Worm (Caenorhabditis elegans) whole organism, L1 larva: ENCODE measurements around the gene shw-3.

Experiments used
- C34B4.2 ChIP-seq: sonication (generic microtip); optimal IDR thresholded peaks from 2 replicates; lab custom pipeline; 2017; ENCODE audit warnings: mild to moderate bottlenecking, missing genetic modification characterization, missing compliant biosample characterization
- ceh-8 ChIP-seq: fragments of 200-800 bp; sonication (Bioruptor generic); optimal IDR thresholded peaks from 2 replicates; lab custom pipeline; 2018; ENCODE audit warnings: mild to moderate bottlenecking, missing genetic modification characterization, moderate library complexity, missing compliant biosample characterization
- ceh-82 ChIP-seq, 3 experiments: fragments of 150-350 bp in 1 of 3; sonication (generic microtip) in 2 of 3; optimal IDR thresholded peaks; 2 replicates each; lab custom pipeline; 2014 to 2017; ENCODE audit warnings: missing biosample characterization in 3 of 3, missing genetic modification characterization in 3 of 3
- ces-1 ChIP-seq: fragments of 150-350 bp; optimal IDR thresholded peaks from 2 replicates; lab custom pipeline; 2014; ENCODE audit warnings: missing biosample characterization, missing genetic modification reagents, missing genetic modification characterization
- dpl-1 ChIP-seq, 3 experiments: fragments of 150-350 bp in 2 of 3; sonication (generic microtip) in 1 of 3; optimal IDR thresholded peaks; 2 replicates each; lab custom pipeline; 2014 to 2017; ENCODE audit warnings: missing biosample characterization in 3 of 3, missing genetic modification characterization in 3 of 3, missing genetic modification reagents in 3 of 3
- efl-1 ChIP-seq, 4 experiments: fragments of 150-350 bp; optimal IDR thresholded peaks in 3 of 4; peaks in 1 of 4; 1 replicate in 1 of 4; 2 replicates in 3 of 4; lab custom pipeline; 2014; ENCODE audit warnings: missing biosample characterization in 2 of 4, missing genetic modification characterization in 2 of 4, missing genetic modification reagents in 2 of 4
- efl-3 ChIP-seq: fragments of 200-800 bp; sonication (Bioruptor generic); optimal IDR thresholded peaks from 2 replicates; lab custom pipeline; 2018; ENCODE audit warnings: mild to moderate bottlenecking, missing genetic modification characterization, missing compliant biosample characterization
- egl-13 ChIP-seq: sonication (generic microtip); optimal IDR thresholded peaks from 2 replicates; lab custom pipeline; 2016; ENCODE audit warnings: missing genotype, missing genetic modification reagents, missing genetic modification characterization, missing compliant biosample characterization
- egl-27 ChIP-seq, 2 experiments: fragments of 150-350 bp in 1 of 2; sonication (generic microtip); optimal IDR thresholded peaks; 3 replicates each; lab custom pipeline; 2017 to 2018; ENCODE audit warnings: missing biosample characterization in 2 of 2, missing genetic modification characterization in 2 of 2, missing genetic modification reagents in 2 of 2
- elt-2 ChIP-seq: sonication (generic microtip); optimal IDR thresholded peaks from 2 replicates; lab custom pipeline; 2016; ENCODE audit warnings: missing genetic modification characterization, mild to moderate bottlenecking, inconsistent platforms, missing compliant biosample characterization, missing genetic modification reagents
- elt-3 ChIP-seq, 6 experiments: fragments of 150-350 bp in 1 of 6; sonication (generic microtip); optimal IDR thresholded peaks; 2 replicates each; lab custom pipeline; 2017 to 2018; ENCODE audit warnings: missing biosample characterization in 6 of 6, missing genetic modification characterization in 6 of 6, inconsistent platforms in 1 of 6
- ets-5 ChIP-seq: fragments of 200-800 bp; sonication (Bioruptor generic); IDR thresholded peaks from 2 replicates; pipeline ENCODE4 v1.3.6; 2022; ENCODE audit warnings: missing genetic modification characterization, missing compliant biosample characterization
- fkh-4 ChIP-seq: sonication (generic microtip); optimal IDR thresholded peaks from 2 replicates; lab custom pipeline; 2016; ENCODE audit warnings: missing compliant biosample characterization, missing genetic modification characterization, borderline replicate concordance
- hlh-4 ChIP-seq: sonication (generic microtip); optimal IDR thresholded peaks from 2 replicates; lab custom pipeline; 2016; ENCODE audit warnings: mild to moderate bottlenecking, missing genetic modification characterization, missing compliant biosample characterization
- hpl-2 ChIP-seq: fragments of 150-350 bp; optimal IDR thresholded peaks from 2 replicates; lab custom pipeline; 2014; ENCODE audit warnings: missing biosample characterization, missing genetic modification reagents, missing genetic modification characterization
- jun-1 ChIP-seq: fragments of 150-350 bp; optimal IDR thresholded peaks from 2 replicates; lab custom pipeline; 2014; ENCODE audit warnings: missing biosample characterization, missing genetic modification reagents, missing genetic modification characterization
- lin-13 ChIP-seq: fragments of 150-350 bp; optimal IDR thresholded peaks from 2 replicates; lab custom pipeline; 2014; ENCODE audit warnings: missing biosample characterization, missing genetic modification reagents, missing genetic modification characterization
- lin-35 ChIP-seq, 2 experiments: fragments of 150-350 bp; optimal IDR thresholded peaks; 2 replicates each; lab custom pipeline; 2014; ENCODE audit warnings: missing biosample characterization in 2 of 2, missing genetic modification characterization in 2 of 2, missing genetic modification reagents in 2 of 2
- lir-3 ChIP-seq: sonication (generic microtip); optimal IDR thresholded peaks from 2 replicates; lab custom pipeline; 2016; ENCODE audit warnings: mild to moderate bottlenecking, missing genetic modification characterization, moderate library complexity, missing compliant biosample characterization; ENCODE audit not compliant: poor library complexity
- mab-9 ChIP-seq: fragments of 200-800 bp; sonication (Bioruptor generic); IDR thresholded peaks from 2 replicates; pipeline ENCODE4 v1.3.6; 2022; ENCODE audit warnings: missing genetic modification reagents, missing genetic modification characterization, missing compliant biosample characterization
- mdl-1 ChIP-seq, 2 experiments: fragments of 150-350 bp; optimal IDR thresholded peaks; 2 replicates each; lab custom pipeline; 2014 to 2017; ENCODE audit warnings: missing biosample characterization in 2 of 2, missing genetic modification characterization in 2 of 2, inconsistent platforms in 1 of 2
- nhr-20 ChIP-seq: sonication (generic microtip); optimal IDR thresholded peaks from 2 replicates; lab custom pipeline; 2016; ENCODE audit warnings: mild to moderate bottlenecking, missing genetic modification characterization, missing compliant biosample characterization
- nhr-47 ChIP-seq: sonication (generic microtip); optimal IDR thresholded peaks from 2 replicates; lab custom pipeline; 2016; ENCODE audit warnings: mild to moderate bottlenecking, missing genetic modification characterization, moderate library complexity, missing compliant biosample characterization
- nhr-71 ChIP-seq: sonication (generic microtip); optimal IDR thresholded peaks from 2 replicates; lab custom pipeline; 2016; ENCODE audit warnings: mild to moderate bottlenecking, missing genetic modification characterization, moderate library complexity, missing compliant biosample characterization
- nhr-76 ChIP-seq: sonication (generic microtip); optimal IDR thresholded peaks from 2 replicates; lab custom pipeline; 2017; ENCODE audit warnings: missing biosample characterization, missing genetic modification characterization
- pag-3 ChIP-seq: sonication (generic microtip); optimal IDR thresholded peaks from 2 replicates; lab custom pipeline; 2017; ENCODE audit warnings: missing genetic modification characterization, mild to moderate bottlenecking, missing compliant biosample characterization, antibody characterized with exemption, borderline replicate concordance; ENCODE audit not compliant: insufficient read depth
- pqm-1 ChIP-seq: sonication (generic microtip); optimal IDR thresholded peaks from 3 replicates; lab custom pipeline; 2017; ENCODE audit warnings: missing biosample characterization, missing genetic modification characterization
- snpc-4 ChIP-seq: fragments of 150-350 bp; optimal IDR thresholded peaks from 2 replicates; lab custom pipeline; 2014; ENCODE audit warnings: missing biosample characterization, missing genetic modification characterization
- sox-4 ChIP-seq: sonication (generic microtip); optimal IDR thresholded peaks from 2 replicates; lab custom pipeline; 2016; ENCODE audit warnings: missing genetic modification characterization, missing compliant biosample characterization
- swsn-7 ChIP-seq: sonication (generic microtip); optimal IDR thresholded peaks from 2 replicates; lab custom pipeline; 2016; ENCODE audit warnings: missing genetic modification characterization, missing compliant biosample characterization
- unc-130 ChIP-seq: fragments of 150-350 bp; optimal IDR thresholded peaks from 2 replicates; lab custom pipeline; 2017; ENCODE audit warnings: missing biosample characterization, missing genetic modification characterization, inconsistent platforms
- unc-62 ChIP-seq: fragments of 150-350 bp; optimal IDR thresholded peaks from 2 replicates; lab custom pipeline; 2014; ENCODE audit warnings: missing biosample characterization, missing genetic modification reagents, missing genetic modification characterization
- unc-98 ChIP-seq: fragments of 200-800 bp; sonication (Bioruptor generic); IDR thresholded peaks from 2 replicates; pipeline ENCODE4 v1.3.6; 2022; ENCODE audit warnings: missing genetic modification characterization, missing compliant biosample characterization
- xbp-1 ChIP-seq: sonication (generic microtip); optimal IDR thresholded peaks from 2 replicates; lab custom pipeline; 2016; ENCODE audit warnings: missing genetic modification characterization, missing compliant biosample characterization
- zip-4 ChIP-seq: fragments of 200-800 bp; sonication (Bioruptor generic); optimal IDR thresholded peaks from 2 replicates; lab custom pipeline; 2018; ENCODE audit warnings: mild to moderate bottlenecking, missing genetic modification characterization, moderate library complexity, missing compliant biosample characterization
- ztf-11 ChIP-seq, 2 experiments: sonication (generic microtip); optimal IDR thresholded peaks; 2 replicates each; lab custom pipeline; 2016 to 2017; ENCODE audit warnings: missing genetic modification characterization in 2 of 2, missing biosample characterization in 1 of 2, missing compliant biosample characterization in 1 of 2

shw-3 gene

DNA sequence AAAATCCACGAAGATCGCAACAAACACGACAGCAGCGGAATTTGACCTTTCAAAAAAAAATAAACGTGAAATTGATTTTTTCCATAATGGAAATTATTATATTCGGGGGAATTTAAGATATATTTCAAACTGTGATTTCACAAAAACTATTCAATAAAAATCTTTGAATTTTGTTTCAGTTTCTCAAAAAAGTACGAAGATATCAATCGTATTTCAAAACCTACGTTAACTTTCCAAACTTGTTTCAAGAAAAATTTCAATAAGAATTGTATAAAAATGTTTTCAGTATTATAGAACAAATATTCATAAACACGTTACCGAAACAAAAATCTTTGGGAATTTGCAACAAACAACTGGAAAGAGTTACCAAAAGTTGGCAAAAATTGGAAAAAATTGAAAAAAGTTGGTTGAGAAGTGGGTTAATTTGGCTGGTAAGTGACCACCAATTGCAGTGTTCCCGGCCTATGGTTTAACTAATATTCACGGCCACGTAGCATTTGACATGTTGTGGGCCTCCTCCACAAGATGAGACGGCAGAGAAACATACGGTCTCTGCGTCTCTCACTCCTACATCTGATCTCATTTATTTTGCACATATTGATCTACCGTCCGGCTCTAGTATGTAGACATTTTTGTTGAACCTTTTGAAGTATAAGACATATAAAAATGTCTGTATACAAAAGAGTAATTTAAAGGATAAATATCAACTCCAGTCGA is 36.0 kb downstream of the shw-3 start, which contains the start of the genes T16G1.9 and T16G1.18 (continued):
- TF ChIP-seq mab-9 (GFP tag; lab: Robert Waterston, UW) (no peak), nhr-47 (tag; lab: Kevin White, UChicago) (peak; percentile 24), ets-5 (GFP tag; lab: Robert Waterston, UW) (no peak), elt-3 (tag; optimal IDR thresholded peaks at IDR 0.05; lab: Kevin White, UChicago) (peak in 1 of 6 experiments; percentile 6), xbp-1 (tag; lab: Kevin White, UChicago) (peak; percentile 36), ceh-82 (tag; optimal IDR thresholded peaks at IDR 0.05; lab: Kevin White, UChicago) (peak in 2 of 3 experiments; percentile 21 to 47), lir-3 (tag; lab: Kevin White, UChicago) (no peak), nhr-20 (tag; lab: Kevin White, UChicago) (peak; percentile 25), lin-13 (GFP tag; lab: Kevin White, UChicago) (peak; percentile 22), pag-3 (tag; lab: Kevin White, UChicago) (no peak), dpl-1 (GFP tag; optimal IDR thresholded peaks at IDR 0.05; lab: Kevin White, UChicago) (peak in 2 of 3 experiments; percentile 43 to 62), efl-3 (no peak), sox-4 (tag; lab: Kevin White, UChicago) (no peak), mdl-1 (tag; optimal IDR thresholded peaks at IDR 0.05; lab: Kevin White, UChicago) (no peak), egl-27 (tag; optimal IDR thresholded peaks at IDR 0.05; lab: Kevin White, UChicago) (no peak), fkh-4 (no peak), nhr-71 (tag; lab: Kevin White, UChicago) (peak; percentile 49), hlh-4 (tag; lab: Kevin White, UChicago) (no peak), unc-62 (no peak), C34B4.2 (tag; lab: Kevin White, UChicago) (no peak), ztf-11 (tag; optimal IDR thresholded peaks at IDR 0.05; lab: Kevin White, UChicago) (no peak), snpc-4 (tag; lab: Kevin White, UChicago) (no peak), elt-2 (tag; lab: Kevin White, UChicago) (no peak), zip-4 (no peak), lin-35 (GFP tag; optimal IDR thresholded peaks at IDR 0.05; lab: Kevin White, UChicago) (peak; percentile 52 to 56), egl-13 (tag; lab: Kevin White, UChicago) (no peak), ceh-8 (GFP tag; lab: Kevin White, UChicago) (no peak), efl-1 (optimal IDR thresholded peaks at IDR 0.05; lab: Kevin White, UChicago) (peak; percentile 58 to 65), efl-1 (GFP tag; optimal IDR thresholded peaks at IDR 0.05 in 1 of 2; lab: Kevin White, UChicago) (peak in 1 of 2 experiments; percentile 28), unc-130 (tag; lab: Kevin White, UChicago) (no peak), jun-1 (tag; lab: Kevin White, UChicago) (no peak), ces-1 (GFP tag; lab: Kevin White, UChicago) (no peak), pqm-1 (no peak)

- TF ChIP-seq efl-1 (optimal IDR thresholded peaks at IDR 0.05; lab: Kevin White, UChicago) (no peak), efl-1 (GFP tag; optimal IDR thresholded peaks at IDR 0.05 in 1 of 2; lab: Kevin White, UChicago) (no peak), nhr-47 (tag; lab: Kevin White, UChicago) (no peak), nhr-76 (tag; lab: Kevin White, UChicago) (no peak), ceh-82 (tag; optimal IDR thresholded peaks at IDR 0.05; lab: Kevin White, UChicago) (no peak), nhr-71 (tag; lab: Kevin White, UChicago) (no peak), hpl-2 (no peak), hlh-4 (tag; lab: Kevin White, UChicago) (no peak), unc-98 (GFP tag; lab: Robert Waterston, UW) (no peak), fkh-4 (no peak), swsn-7 (tag; lab: Kevin White, UChicago) (no peak)
- TF ChIP-seq, all 84 proteins: peak for 0
These were observed 37.4 kb downstream of the shw-3 start, which contains the start of gene T16G1.13 for ce11 chrV:12949607-12950006. TSS of gene T16G1.13 (plus strand) at chrV:12949907.
